Worm (Caenorhabditis elegans): Measurements from ENCODE around the gene nhr-257.
"Not testable (repeated sequence)": the region's sequence is repeated elsewhere in the genome, so short reads cannot be mapped to it uniquely, and the experiment has no call there.

nhr-257 gene

ce11 chrII:3810550-3810949 is 42.2 kb upstream of the nhr-257 start:
- TF ChIP-seq ahr-1 (tag; optimal IDR thresholded peaks at IDR 0.05) (no peak), ttx-3 (tag; optimal IDR thresholded peaks at IDR 0.05) (no peak), rnt-1 (tag; optimal IDR thresholded peaks at IDR 0.05) (peak; percentile 27), ceh-18 (tag; optimal IDR thresholded peaks at IDR 0.05) (peak; percentile 35), madf-2 (tag; optimal IDR thresholded peaks at IDR 0.05) (no peak), ztf-16 (tag; optimal IDR thresholded peaks at IDR 0.05) (no peak), ceh-22 (tag; optimal IDR thresholded peaks at IDR 0.05) (no peak), unc-42 (tag; optimal IDR thresholded peaks at IDR 0.05) (peak; percentile 15), tbx-2 (tag; optimal IDR thresholded peaks at IDR 0.05) (peak; percentile 47), C08G9.2 (tag; optimal IDR thresholded peaks at IDR 0.05) (no peak), pat-9 (tag; optimal IDR thresholded peaks at IDR 0.05) (no peak), nfya-1 (tag; optimal IDR thresholded peaks at IDR 0.05) (peak; percentile 34), hlh-8 (tag; optimal IDR thresholded peaks at IDR 0.05) (no peak), unc-55 (GFP tag; optimal IDR thresholded peaks at IDR 0.05) (peak; percentile 49), Y22D7AL.16 (tag; optimal IDR thresholded peaks at IDR 0.05) (no peak), eyg-1 (tag; optimal IDR thresholded peaks at IDR 0.05) (no peak), hlh-15 (tag; optimal IDR thresholded peaks at IDR 0.05) (no peak), ceh-14 (tag; optimal IDR thresholded peaks at IDR 0.05) (peak; percentile 11), ceh-19 (GFP tag; optimal IDR thresholded peaks at IDR 0.05) (no peak)

DNA sequence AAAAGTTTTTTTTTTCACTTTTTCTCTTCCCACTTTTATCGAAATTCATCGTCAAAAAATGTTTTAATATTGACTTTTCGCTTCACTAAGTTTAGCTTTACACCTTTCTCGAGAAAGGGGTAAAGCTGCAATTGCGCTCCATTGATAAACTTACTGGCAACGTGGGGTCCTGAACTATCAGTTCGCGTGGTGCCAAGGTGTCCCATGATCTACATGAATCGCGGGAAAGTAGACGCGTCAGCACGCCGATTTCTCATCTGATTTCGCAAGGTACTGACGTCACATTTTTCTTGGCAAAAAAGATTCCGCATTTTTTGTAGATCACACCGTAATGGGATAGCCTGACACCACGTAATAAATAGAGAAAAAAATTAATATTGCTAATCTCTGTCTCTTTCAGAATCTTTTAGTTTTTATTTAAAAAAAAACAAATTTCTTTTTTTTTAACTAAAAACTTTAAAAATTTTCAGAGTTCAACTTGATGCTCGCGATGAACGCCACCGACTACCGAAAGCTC is 40.9 kb upstream of the nhr-257 start, which contains the start of gene lido-15:
Gene lido-15 (plus strand): TSS at position 467 of the 517 bp plus-strand sequence.
- TF ChIP-seq ceh-14 (tag; optimal IDR thresholded peaks at IDR 0.05) = no peak
- TF ChIP-seq zip-5 (tag; optimal IDR thresholded peaks at IDR 0.05) = no peak
- TF ChIP-seq ceh-45 (GFP tag; IDR thresholded peaks at IDR 0.05) = no peak
- TF ChIP-seq ref-2 (tag; optimal IDR thresholded peaks at IDR 0.05) = no peak
- no peak for TF ChIP-seq hlh-6 (tag; optimal IDR thresholded peaks at IDR 0.05)
- no peak for TF ChIP-seq F13H6.1 (tag; optimal IDR thresholded peaks at IDR 0.05)
- no peak for TF ChIP-seq fkh-6 (tag; optimal IDR thresholded peaks at IDR 0.05)

DNA sequence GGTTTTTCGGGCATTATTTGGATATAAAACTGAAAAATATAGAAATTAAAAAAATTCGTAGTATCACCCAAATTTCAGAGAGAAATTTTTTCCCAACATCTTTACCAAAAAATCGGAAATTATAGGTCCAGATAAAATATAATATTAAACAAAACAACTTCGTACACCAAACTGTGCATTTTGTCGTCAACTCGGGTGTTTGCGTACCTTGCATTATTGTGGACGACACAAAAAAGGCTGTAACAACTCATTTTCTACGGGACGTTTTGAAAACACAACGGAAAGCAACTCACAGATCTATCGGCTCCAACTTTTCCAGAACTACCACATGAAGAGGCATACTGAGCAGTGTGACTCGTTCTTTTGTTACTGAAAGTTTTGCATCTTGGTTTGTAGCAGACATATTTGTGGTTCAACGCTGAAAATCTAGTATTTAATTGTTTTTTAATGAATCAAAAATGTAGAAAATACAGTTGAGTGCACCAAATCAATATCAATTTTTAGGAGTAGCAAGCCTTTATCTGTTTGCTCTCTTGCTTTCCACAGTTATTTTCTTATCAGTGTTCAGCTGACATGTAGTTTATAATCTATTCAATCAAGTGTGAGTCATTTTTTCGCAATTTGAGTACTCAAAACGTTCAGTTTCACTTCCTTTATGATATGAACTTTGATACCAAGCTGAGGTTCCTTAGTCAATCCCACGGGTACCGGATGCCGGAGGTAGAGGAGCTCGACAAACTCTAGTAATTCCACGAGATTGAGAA is 37.1 kb upstream of the nhr-257 start:
- TF ChIP-seq lim-6 (tag; optimal IDR thresholded peaks at IDR 0.05) (no peak), elt-2 (tag; optimal IDR thresholded peaks at IDR 0.05) (peak; percentile 33)

DNA sequence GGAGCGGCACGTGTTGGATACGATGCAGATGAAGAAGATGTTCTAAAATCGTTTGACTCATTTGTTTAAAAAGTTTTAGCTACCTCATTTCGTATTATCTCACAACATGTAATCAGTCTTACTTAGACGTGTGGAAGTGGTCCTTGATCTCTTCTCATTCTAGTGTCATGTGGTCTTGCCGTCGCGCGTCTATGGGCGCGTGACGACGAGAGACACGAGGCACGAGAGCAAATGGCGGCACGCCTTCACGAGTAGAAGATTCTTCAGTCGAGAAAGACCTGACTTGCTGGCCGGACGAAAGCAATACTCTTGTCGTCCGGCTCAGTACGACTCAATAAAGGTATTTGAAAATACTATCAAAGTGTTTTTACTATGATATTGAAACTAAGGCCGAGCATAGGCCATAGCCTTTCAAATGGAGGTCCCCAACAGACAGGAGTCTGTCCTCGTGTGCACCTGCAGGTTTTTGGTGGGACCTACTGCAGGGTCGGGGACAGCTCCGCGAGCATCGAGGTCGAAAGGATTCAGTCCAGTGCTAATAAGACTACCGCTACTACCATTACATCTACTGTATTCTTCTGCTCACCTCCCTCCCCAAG is 36.4 kb upstream of the nhr-257 start, which contains the start of gene fbxa-24:
Gene fbxa-24 (plus strand): TSS at position 276 of the 599 bp plus-strand sequence.
- TF ChIP-seq sdc-2, eyg-1, hlh-8 (tag; optimal IDR thresholded peaks at IDR 0.05): not testable (repeated sequence)

DNA sequence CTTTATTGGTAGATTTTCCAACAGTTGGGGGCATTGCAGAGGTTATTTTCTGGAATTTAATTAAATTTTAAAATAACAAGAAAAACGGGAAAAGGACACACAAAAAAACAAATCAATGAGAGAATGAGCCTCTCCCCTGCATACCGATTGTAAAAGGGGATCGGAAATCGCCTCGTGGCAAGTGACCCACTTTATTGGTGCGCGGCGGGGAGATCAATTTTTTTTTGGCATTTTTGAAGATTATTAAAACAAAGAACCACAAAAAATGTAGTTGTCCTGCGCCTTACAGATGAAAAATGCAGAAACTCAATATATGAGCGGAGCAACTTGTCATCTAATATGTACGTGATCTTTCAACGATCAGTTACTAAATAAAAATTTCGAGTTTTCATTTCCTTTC is 31.5 kb upstream of the nhr-257 start, which contains the start of gene F54D10.7:
Gene F54D10.7 (minus strand): TSS at position 49 of the 400 bp plus-strand sequence.
- TF ChIP-seq nhr-232 (tag; optimal IDR thresholded peaks at IDR 0.05) = no peak
- TF ChIP-seq elt-4 (tag; optimal IDR thresholded peaks at IDR 0.05) = no peak
- no peak for TF ChIP-seq pros-1 (tag; optimal IDR thresholded peaks at IDR 0.05)

DNA sequence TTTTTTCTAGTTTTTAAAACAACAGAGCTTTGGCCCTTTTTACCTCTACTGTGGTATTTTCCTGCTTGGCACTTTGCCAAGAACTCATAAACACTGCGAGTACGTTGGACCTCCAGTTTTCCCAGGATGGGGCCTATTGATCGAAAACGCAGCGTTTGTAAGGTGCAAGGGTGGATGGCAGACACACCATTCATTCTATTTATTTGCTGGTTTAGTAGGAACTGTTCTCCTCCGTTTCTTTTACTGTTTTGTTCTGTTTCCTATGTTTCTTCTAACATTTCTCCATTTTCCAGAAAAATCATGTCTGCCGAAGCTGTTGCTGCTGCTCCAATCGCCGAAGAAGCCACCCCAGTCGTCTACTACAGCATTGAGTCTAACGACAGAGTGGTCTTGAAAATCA is 28.9 kb upstream of the nhr-257 start, which contains the start of gene skr-15:
Gene skr-15 (plus strand): TSS at position 301 of the 400 bp plus-strand sequence.
- TF ChIP-seq nhr-11 (tag; optimal IDR thresholded peaks at IDR 0.05) = no peak
- TF ChIP-seq K02D7.2 (tag; optimal IDR thresholded peaks at IDR 0.05) = no peak
- TF ChIP-seq pqm-1 (tag; optimal IDR thresholded peaks at IDR 0.05) = no peak
- TF ChIP-seq C38D4.7 (GFP tag; optimal IDR thresholded peaks at IDR 0.05) = no peak
- no peak for TF ChIP-seq hlh-15 (tag; optimal IDR thresholded peaks at IDR 0.05)
- no peak for TF ChIP-seq ahr-1 (tag; optimal IDR thresholded peaks at IDR 0.05)
- TF ChIP-seq unc-42 (tag; optimal IDR thresholded peaks at IDR 0.05) = no peak
- no peak for TF ChIP-seq ceh-48 (tag; optimal IDR thresholded peaks at IDR 0.05)
- TF ChIP-seq pha-2 (tag; optimal IDR thresholded peaks at IDR 0.05) = no peak
- no peak for TF ChIP-seq unc-3 (GFP tag; conservative IDR thresholded peaks at IDR 0.05)
- TF ChIP-seq unc-3 (tag; optimal IDR thresholded peaks at IDR 0.05) = no peak
- no peak for TF ChIP-seq fkh-10 (GFP tag; optimal IDR thresholded peaks at IDR 0.05)
- TF ChIP-seq ttx-3 (tag; optimal IDR thresholded peaks at IDR 0.05) = no peak
- no peak for TF ChIP-seq pax-1 (tag; optimal IDR thresholded peaks at IDR 0.05)
- no peak for TF ChIP-seq unc-86 (tag; optimal IDR thresholded peaks at IDR 0.05)
- TF ChIP-seq pat-9 (tag; optimal IDR thresholded peaks at IDR 0.05) = no peak
- TF ChIP-seq che-1 (tag; optimal IDR thresholded peaks at IDR 0.05) = no peak
